ENCODE assay signal across 4 fruit fly cellular contexts in genomic region chr3R:28586943-28587342, dm6.
TF ChIP-seq lines count a peak whose summit lies in the region.

No protein-coding gene starts in this region.

- no peak for TF ChIP-seq CTCF in whole organism, embryonic (GFP tag; optimal IDR thresholded peaks at IDR 0.05; lab: Kevin White, UChicago)

TF ChIP-seq in whole organism, adult, 20 proteins besides CTCF, POLR2A, EP300 and RAD21:
- TF ChIP-seq Mnt (GFP tag; optimal IDR thresholded peaks at IDR 0.05; lab: Kevin White, UChicago) (peak; percentile 9), kay (GFP tag; lab: Kevin White, UChicago; ENCODE audit: borderline replicate concordance) (peak; percentile 90), Crg-1 (GFP tag; optimal IDR thresholded peaks at IDR 0.05; lab: Kevin White, UChicago) (peak; percentile 65), CG1620 (GFP tag; optimal IDR thresholded peaks at IDR 0.05; lab: Kevin White, UChicago) (peak; percentile 30), CG12768 (GFP tag; optimal IDR thresholded peaks at IDR 0.05; lab: Kevin White, UChicago) (peak; percentile 23), CG7045 (GFP tag; optimal IDR thresholded peaks at IDR 0.05; lab: Kevin White, UChicago) (peak; percentile 53), tj (GFP tag; optimal IDR thresholded peaks at IDR 0.05; lab: Kevin White, UChicago) (no peak), CG5204 (GFP tag; optimal IDR thresholded peaks at IDR 0.05; lab: Kevin White, UChicago) (no peak), pad (GFP tag; optimal IDR thresholded peaks at IDR 0.05; lab: Kevin White, UChicago) (peak; percentile 12), CG7101 (tag; optimal IDR thresholded peaks at IDR 0.05; lab: Kevin White, UChicago) (peak; percentile 12), CG14711 (tag; optimal IDR thresholded peaks at IDR 0.05; lab: Kevin White, UChicago) (no peak), Hr96 (GFP tag; optimal IDR thresholded peaks at IDR 0.05; lab: Kevin White, UChicago) (no peak), Clk (GFP tag; optimal IDR thresholded peaks at IDR 0.05; lab: Kevin White, UChicago) (no peak), cnc (optimal IDR thresholded peaks at IDR 0.05; lab: Kevin White, UChicago) (no peak), CG11617 (GFP tag; optimal IDR thresholded peaks at IDR 0.05; lab: Kevin White, UChicago) (peak; percentile 33), toe (GFP tag; optimal IDR thresholded peaks at IDR 0.05; lab: Kevin White, UChicago) (no peak), cic (GFP tag; optimal IDR thresholded peaks at IDR 0.05; lab: Kevin White, UChicago) (no peak), ovo (GFP tag; optimal IDR thresholded peaks at IDR 0.05; lab: Kevin White, UChicago) (peak; percentile 29), CG33017 (tag; optimal IDR thresholded peaks at IDR 0.05; lab: Kevin White, UChicago) (no peak), bab1 (GFP tag; optimal IDR thresholded peaks at IDR 0.05; lab: Kevin White, UChicago) (no peak)

TF ChIP-seq in whole organism, embryonic, 481 proteins besides CTCF, POLR2A, EP300 and RAD21 (continues in another document):
- TF ChIP-seq org-1 (GFP tag; optimal IDR thresholded peaks at IDR 0.05; lab: Kevin White, UChicago) (peak; percentile 19), so (GFP tag; IDR thresholded peaks at IDR 0.05; lab: Robert Waterston, UW) (peak; percentile 38; the same call in 1 of the 3 replicates), CG6272 (GFP tag; IDR thresholded peaks at IDR 0.05; lab: Robert Waterston, UW) (no peak), CG8924 (tag; optimal IDR thresholded peaks at IDR 0.05; lab: Kevin White, UChicago) (peak; percentile 18), CG12391 (tag; optimal IDR thresholded peaks at IDR 0.05; lab: Kevin White, UChicago) (peak; percentile 2), CG1647 (GFP tag; optimal IDR thresholded peaks at IDR 0.05; lab: Kevin White, UChicago) (no peak), Drgx (GFP tag; IDR thresholded peaks at IDR 0.05; lab: Robert Waterston, UW) (no peak), Oli (tag; optimal IDR thresholded peaks at IDR 0.05; lab: Kevin White, UChicago) (peak; percentile 28), CG7372 (GFP tag; IDR thresholded peaks at IDR 0.05; lab: Robert Waterston, UW) (no peak), unpg (GFP tag; optimal IDR thresholded peaks at IDR 0.05; lab: Kevin White, UChicago) (peak; percentile 43), Hr51 (GFP tag; optimal IDR thresholded peaks at IDR 0.05; lab: Kevin White, UChicago) (peak in 1 of 2 experiments; percentile 22), chinmo (GFP tag; IDR thresholded peaks at IDR 0.05; lab: Robert Waterston, UW; ENCODE audit: partially characterized antibody) (no peak), cato (GFP tag; optimal IDR thresholded peaks at IDR 0.05; lab: Kevin White, UChicago; ENCODE audit: borderline replicate concordance) (peak; percentile 18), ac (GFP tag; optimal IDR thresholded peaks at IDR 0.05; lab: Kevin White, UChicago) (peak; percentile 30), dimm (GFP tag; IDR thresholded peaks at IDR 0.05; lab: Robert Waterston, UW) (no peak), Gsc (GFP tag; IDR thresholded peaks at IDR 0.05; lab: Robert Waterston, UW) (no peak), CG17361 (GFP tag; IDR thresholded peaks at IDR 0.05; lab: Robert Waterston, UW) (peak; percentile 36; the same call in 1 of the 3 replicates), toy (GFP tag; IDR thresholded peaks at IDR 0.05; lab: Robert Waterston, UW) (no peak), CG30403 (GFP tag; optimal IDR thresholded peaks at IDR 0.05; lab: Kevin White, UChicago) (no peak), CG15696 (tag; optimal IDR thresholded peaks at IDR 0.05; lab: Kevin White, UChicago) (peak; percentile 72), bbx (GFP tag; IDR thresholded peaks at IDR 0.05; lab: Robert Waterston, UW; ENCODE audit: partially characterized antibody) (no peak), CG10209 (GFP tag; optimal IDR thresholded peaks at IDR 0.05; lab: Kevin White, UChicago) (peak; percentile 50), ranshi (GFP tag; IDR thresholded peaks at IDR 0.05; lab: Robert Waterston, UW) (0 out of 2 replicates have a peak, but pooled peaks have one; percentile 15), sd (tag; optimal IDR thresholded peaks at IDR 0.05; lab: Kevin White, UChicago) (peak; percentile 14)

TF ChIP-seq in whole organism, prepupa, 60 proteins besides CTCF, POLR2A, EP300 and RAD21:
- peak; percentile 100 for TF ChIP-seq fkh (GFP tag; optimal IDR thresholded peaks at IDR 0.05; lab: Kevin White, UChicago)
- TF ChIP-seq spab (GFP tag; optimal IDR thresholded peaks at IDR 0.05; lab: Kevin White, UChicago): no peak
- TF ChIP-seq Sox102F (GFP tag; optimal IDR thresholded peaks at IDR 0.05; lab: Kevin White, UChicago): no peak
- no peak for TF ChIP-seq CG31627 (GFP tag; optimal IDR thresholded peaks at IDR 0.05; lab: Kevin White, UChicago)
- TF ChIP-seq acj6 (GFP tag; optimal IDR thresholded peaks at IDR 0.05; lab: Kevin White, UChicago): no peak
- no peak for TF ChIP-seq Ets96B (tag; optimal IDR thresholded peaks at IDR 0.05; lab: Kevin White, UChicago)
- peak; percentile 44 for TF ChIP-seq Eip78C (GFP tag; lab: Kevin White, UChicago)
- TF ChIP-seq CG11902 (GFP tag; optimal IDR thresholded peaks at IDR 0.05; lab: Kevin White, UChicago): no peak
- no peak for TF ChIP-seq Met (GFP tag; optimal IDR thresholded peaks at IDR 0.05; lab: Kevin White, UChicago)
- peak; percentile 33 for TF ChIP-seq vri (GFP tag; optimal IDR thresholded peaks at IDR 0.05; lab: Kevin White, UChicago)
- no peak for TF ChIP-seq CG8119 (GFP tag; IDR thresholded peaks at IDR 0.05; lab: Robert Waterston, UW)
- TF ChIP-seq Sox14 (GFP tag; optimal IDR thresholded peaks at IDR 0.05; lab: Kevin White, UChicago): no peak
- TF ChIP-seq CG11294 (GFP tag; IDR thresholded peaks at IDR 0.05; lab: Robert Waterston, UW): no peak
- TF ChIP-seq cyc (GFP tag; optimal IDR thresholded peaks at IDR 0.05; lab: Kevin White, UChicago): no peak
- TF ChIP-seq CG4318 (GFP tag; optimal IDR thresholded peaks at IDR 0.05; lab: Kevin White, UChicago): no peak

TF ChIP-seq in whole organism, wandering third instar larva, 38 proteins besides CTCF, POLR2A, EP300 and RAD21:
- TF ChIP-seq dl (GFP tag; optimal IDR thresholded peaks at IDR 0.05; lab: Kevin White, UChicago; ENCODE audit: insufficient read depth in 1 of 2, partially characterized antibody in 2 of 2) (no peak), tai (GFP tag; optimal IDR thresholded peaks at IDR 0.05; lab: Kevin White, UChicago) (no peak), Abd-B (GFP tag; optimal IDR thresholded peaks at IDR 0.05; lab: Kevin White, UChicago) (no peak), fru (GFP tag; optimal IDR thresholded peaks at IDR 0.05; lab: Kevin White, UChicago) (peak; percentile 24), CG9705 (GFP tag; optimal IDR thresholded peaks at IDR 0.05; lab: Kevin White, UChicago) (no peak), psq (GFP tag; optimal IDR thresholded peaks at IDR 0.05; lab: Kevin White, UChicago) (no peak), Dif (GFP tag; optimal IDR thresholded peaks at IDR 0.05; lab: Kevin White, UChicago; ENCODE audit: partially characterized antibody) (no peak), Myc (optimal IDR thresholded peaks at IDR 0.05; lab: Kevin White, UChicago) (no peak), Hr83 (GFP tag; optimal IDR thresholded peaks at IDR 0.05; lab: Kevin White, UChicago; ENCODE audit: poor library complexity, severe bottlenecking) (peak; percentile 31), CrebA (GFP tag; optimal IDR thresholded peaks at IDR 0.05; lab: Kevin White, UChicago; ENCODE audit: borderline replicate concordance) (no peak), sage (GFP tag; optimal IDR thresholded peaks at IDR 0.05; lab: Kevin White, UChicago) (no peak), dmrt93B (GFP tag; optimal IDR thresholded peaks at IDR 0.05; lab: Kevin White, UChicago) (no peak), lola (GFP tag; optimal IDR thresholded peaks at IDR 0.05; lab: Kevin White, UChicago) (no peak), HLH106 (tag; optimal IDR thresholded peaks at IDR 0.05; lab: Kevin White, UChicago) (no peak), dsf (GFP tag; optimal IDR thresholded peaks at IDR 0.05; lab: Kevin White, UChicago; ENCODE audit: borderline replicate concordance) (no peak), usp (GFP tag; optimal IDR thresholded peaks at IDR 0.05; lab: Kevin White, UChicago) (no peak), Rel (GFP tag; optimal IDR thresholded peaks at IDR 0.05; lab: Kevin White, UChicago) (no peak), Rel (tag; optimal IDR thresholded peaks at IDR 0.05; lab: Kevin White, UChicago) (no peak), Mio (GFP tag; optimal IDR thresholded peaks at IDR 0.05; lab: Kevin White, UChicago) (no peak), jim (GFP tag; optimal IDR thresholded peaks at IDR 0.05; lab: Kevin White, UChicago) (no peak), Hnf4 (GFP tag; optimal IDR thresholded peaks at IDR 0.05; lab: Kevin White, UChicago) (no peak), Jra (GFP tag; optimal IDR thresholded peaks at IDR 0.05; lab: Kevin White, UChicago) (no peak), ey (GFP tag; optimal IDR thresholded peaks at IDR 0.05; lab: Kevin White, UChicago) (no peak), pan (optimal IDR thresholded peaks at IDR 0.05; lab: Kevin White, UChicago) (no peak), rgr (GFP tag; optimal IDR thresholded peaks at IDR 0.05; lab: Kevin White, UChicago) (peak; percentile 57), GATAd (GFP tag; optimal IDR thresholded peaks at IDR 0.05; lab: Kevin White, UChicago) (no peak), h (GFP tag; optimal IDR thresholded peaks at IDR 0.05; lab: Kevin White, UChicago) (peak; percentile 38), N (GFP tag; optimal IDR thresholded peaks at IDR 0.05; lab: Kevin White, UChicago) (no peak), sv (GFP tag; optimal IDR thresholded peaks at IDR 0.05; lab: Kevin White, UChicago) (peak; percentile 8), Vsx2 (GFP tag; optimal IDR thresholded peaks at IDR 0.05; lab: Kevin White, UChicago; ENCODE audit: partially characterized antibody) (no peak), Sp1 (GFP tag; optimal IDR thresholded peaks at IDR 0.05; lab: Kevin White, UChicago) (peak; percentile 31), OdsH (GFP tag; optimal IDR thresholded peaks at IDR 0.05; lab: Kevin White, UChicago) (peak; percentile 55), woc (GFP tag; optimal IDR thresholded peaks at IDR 0.05; lab: Kevin White, UChicago) (no peak), brk (GFP tag; optimal IDR thresholded peaks at IDR 0.05; lab: Kevin White, UChicago) (no peak), Hr78 (GFP tag; optimal IDR thresholded peaks at IDR 0.05; lab: Kevin White, UChicago) (no peak), foxo (GFP tag; optimal IDR thresholded peaks at IDR 0.05; lab: Kevin White, UChicago) (peak in 1 of 2 experiments; percentile 35), Dfd (GFP tag; optimal IDR thresholded peaks at IDR 0.05; lab: Kevin White, UChicago) (no peak), br (GFP tag; optimal IDR thresholded peaks at IDR 0.05; lab: Kevin White, UChicago) (no peak), CG32264 (GFP tag; optimal IDR thresholded peaks at IDR 0.05; lab: Kevin White, UChicago) (no peak)
